Worm (Caenorhabditis elegans) whole organism, L3 larva: ENCODE measurements around the gene C28C12.11.

Experiments used
- aly-2 ChIP-seq: fragments of 150-350 bp; optimal IDR thresholded peaks from 2 replicates; lab custom pipeline; 2014; ENCODE audit warnings: missing biosample characterization, missing genetic modification characterization
- ama-1 ChIP-seq: fragments of 150-350 bp; optimal IDR thresholded peaks from 2 replicates; lab custom pipeline; 2018
- ceh-16 ChIP-seq: sonication (generic microtip); optimal IDR thresholded peaks from 2 replicates; lab custom pipeline; 2017; ENCODE audit warnings: missing biosample characterization, missing genetic modification characterization
- ceh-82 ChIP-seq: fragments of 150-350 bp; optimal IDR thresholded peaks from 2 replicates; lab custom pipeline; 2014; ENCODE audit warnings: missing biosample characterization, missing genetic modification characterization
- daf-12 ChIP-seq: fragments of 150-350 bp; optimal IDR thresholded peaks from 2 replicates; lab custom pipeline; 2014; ENCODE audit warnings: missing biosample characterization, missing genetic modification reagents, missing genetic modification characterization
- egl-27 ChIP-seq: sonication (generic microtip); optimal IDR thresholded peaks from 4 replicates; lab custom pipeline; 2017; ENCODE audit warnings: missing biosample characterization, missing genetic modification reagents, missing genetic modification characterization
- jun-1 ChIP-seq: fragments of 150-350 bp; optimal IDR thresholded peaks from 2 replicates; lab custom pipeline; 2014; ENCODE audit warnings: missing biosample characterization, missing genetic modification reagents, missing genetic modification characterization
- lin-39 ChIP-seq: fragments of 150-350 bp; optimal IDR thresholded peaks from 2 replicates; lab custom pipeline; 2018; ENCODE audit warnings: missing biosample characterization, missing genetic modification reagents, missing genetic modification characterization
- nhr-11 ChIP-seq: fragments of 150-350 bp; optimal IDR thresholded peaks from 2 replicates; lab custom pipeline; 2014; ENCODE audit warnings: missing biosample characterization, missing genetic modification characterization
- nhr-12 ChIP-seq: fragments of 150-350 bp; optimal IDR thresholded peaks from 2 replicates; lab custom pipeline; 2014; ENCODE audit warnings: missing biosample characterization, missing genetic modification characterization
- nhr-23 ChIP-seq: fragments of 150-350 bp; optimal IDR thresholded peaks from 2 replicates; lab custom pipeline; 2014; ENCODE audit warnings: missing biosample characterization, missing genetic modification reagents, missing genetic modification characterization
- snpc-4 ChIP-seq: fragments of 150-350 bp; optimal IDR thresholded peaks from 2 replicates; lab custom pipeline; 2014; ENCODE audit warnings: missing biosample characterization, missing genetic modification characterization
- ztf-11 ChIP-seq: fragments of 150-350 bp; optimal IDR thresholded peaks from 2 replicates; lab custom pipeline; 2014; ENCODE audit warnings: missing biosample characterization, missing genetic modification characterization

DNA sequence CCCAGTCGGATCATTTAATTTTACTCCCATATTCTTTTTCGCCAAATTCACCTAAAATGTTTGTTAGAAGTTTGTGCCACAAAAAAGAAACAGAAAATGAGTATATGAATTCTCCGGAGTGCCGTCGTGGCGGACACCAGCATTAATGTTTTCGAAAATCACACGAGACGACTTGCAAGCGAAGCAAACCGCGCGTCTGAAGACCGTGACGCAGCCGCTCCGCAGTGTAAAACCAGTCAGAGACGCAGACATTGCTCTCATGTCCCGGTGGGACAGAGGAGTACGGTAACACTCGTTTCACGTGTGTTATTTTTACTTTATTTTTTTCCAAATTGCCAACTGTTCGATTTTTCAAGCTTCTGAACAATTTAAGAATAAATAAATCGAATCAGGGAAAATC lies 41.1 kb upstream of the C28C12.11 start, which contains the start of the genes T26A8.4 and pdtf-1:
- TF ChIP-seq ztf-11 (tag; lab: Kevin White, UChicago) (no peak), ceh-82 (peak; percentile 82), nhr-12 (no peak), nhr-23 (peak; percentile 99), aly-2 (tag; lab: Kevin White, UChicago) (no peak), lin-39 (tag; lab: Kevin White, UChicago) (peak; percentile 98), ceh-16 (tag; lab: Kevin White, UChicago) (no peak), ama-1 (peak; percentile 94), jun-1 (tag; lab: Kevin White, UChicago) (peak; percentile 93), nhr-11 (tag; lab: Kevin White, UChicago) (peak; percentile 85), daf-12 (tag; lab: Kevin White, UChicago) (no peak), egl-27 (tag; lab: Kevin White, UChicago) (peak; percentile 79), snpc-4 (tag; lab: Kevin White, UChicago) (peak; percentile 94)
